Worm (Caenorhabditis elegans) whole organism, L2 larva: Measurements from ENCODE around the gene F14D7.9.

Source experiments
- mdl-1 ChIP-seq, 2 experiments: fragments of 150-350 bp in 1 of 2; sonication (generic microtip) in 1 of 2; optimal IDR thresholded peaks; 2 replicates each; lab custom pipeline; 2017; ENCODE audit warnings: missing biosample characterization in 2 of 2, missing genetic modification characterization in 2 of 2
- nhr-129 ChIP-seq: fragments of 150-350 bp; optimal IDR thresholded peaks from 2 replicates; lab custom pipeline; 2014; ENCODE audit warnings: missing biosample characterization, missing genetic modification characterization
- nhr-77 ChIP-seq: fragments of 150-350 bp; optimal IDR thresholded peaks from 2 replicates; lab custom pipeline; 2014; ENCODE audit warnings: missing biosample characterization, missing genetic modification characterization
- sem-4 ChIP-seq: fragments of 150-350 bp; optimal IDR thresholded peaks from 2 replicates; lab custom pipeline; 2014; ENCODE audit warnings: missing biosample characterization, missing genetic modification reagents, missing genetic modification characterization
- snpc-4 ChIP-seq: fragments of 150-350 bp; optimal IDR thresholded peaks from 2 replicates; lab custom pipeline; 2014; ENCODE audit warnings: missing biosample characterization, missing genetic modification characterization

DNA sequence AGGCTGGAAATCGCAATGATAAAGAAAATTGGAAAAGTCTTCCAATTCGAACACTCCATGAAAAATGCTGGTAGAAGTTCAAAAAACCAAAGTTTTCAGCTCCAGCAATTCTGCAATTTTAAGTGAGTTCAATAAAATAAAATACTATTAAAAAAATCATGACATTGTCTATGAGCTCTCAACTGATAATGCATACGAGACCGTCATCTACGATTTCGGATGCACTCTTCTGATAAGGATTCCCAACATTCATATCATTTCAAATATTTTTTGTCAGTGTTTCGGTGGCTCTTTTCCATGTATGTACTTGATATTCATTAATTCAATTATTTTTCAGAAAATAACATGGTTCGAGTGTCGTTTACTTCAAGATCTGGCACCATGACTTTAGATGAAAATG lies 6.6 kb downstream of the F14D7.9 start, which contains the start of gene F14D7.6:
- no peak for TF ChIP-seq sem-4 (tag; lab: Kevin White, UChicago)
- no peak for TF ChIP-seq snpc-4 (tag; lab: Kevin White, UChicago)
- TF ChIP-seq nhr-129 (tag; lab: Kevin White, UChicago): no peak
- TF ChIP-seq mdl-1 (tag; optimal IDR thresholded peaks at IDR 0.05; lab: Kevin White, UChicago): no peak
- TF ChIP-seq nhr-77 (tag; lab: Kevin White, UChicago): no peak
